Worm (Caenorhabditis elegans): ENCODE data around the gene Y49E10.29.

- TF ChIP-seq elt-3 (tag; optimal IDR thresholded peaks at IDR 0.05) (no peak), R02D3.7 (tag; optimal IDR thresholded peaks at IDR 0.05) (no peak), egl-27 (tag; optimal IDR thresholded peaks at IDR 0.05) (no peak), sma-9 (GFP tag; optimal IDR thresholded peaks at IDR 0.05) (no peak), sma-9 (tag; optimal IDR thresholded peaks at IDR 0.05) (no peak), ztf-4 (tag; optimal IDR thresholded peaks at IDR 0.05) (no peak), lin-13 (GFP tag; optimal IDR thresholded peaks at IDR 0.05) (no peak), F13H6.1 (tag; optimal IDR thresholded peaks at IDR 0.05) (no peak), nhr-25 (tag; optimal IDR thresholded peaks at IDR 0.05) (peak; percentile 89), ceh-82 (tag; optimal IDR thresholded peaks at IDR 0.05) (no peak), nhr-11 (tag; optimal IDR thresholded peaks at IDR 0.05) (no peak), nhr-6 (tag; optimal IDR thresholded peaks at IDR 0.05) (no peak), unc-62 (GFP tag; optimal IDR thresholded peaks at IDR 0.05) (no peak), nhr-77 (tag; optimal IDR thresholded peaks at IDR 0.05) (no peak), elt-1 (tag; optimal IDR thresholded peaks at IDR 0.05) (no peak)
Observed at ce11 chrIII:12427527-12428263, 41.3 kb upstream of the Y49E10.29 start.
